Fruit fly (Drosophila melanogaster) whole organism, wandering third instar larva: ENCODE data around the gene TTLL4A.
A peak's percentile ranks its signal among the peaks of the same experiment; 100 is the strongest.

Source experiments
- Dfd ChIP-seq: fragments of >200 bp; optimal IDR thresholded peaks from 2 replicates; lab custom pipeline; 2017; ENCODE audit warnings: missing biosample characterization, missing genetic modification characterization
- Hr83 ChIP-seq: fragments of 200-300 bp; sonication (Bioruptor generic); optimal IDR thresholded peaks from 2 replicates; lab custom pipeline; 2016; ENCODE audit warnings: missing biosample characterization, mild to moderate bottlenecking, missing genetic modification characterization, moderate library complexity; ENCODE audit not compliant: poor library complexity, severe bottlenecking
- Myc ChIP-seq: fragments of >200 bp; optimal IDR thresholded peaks from 2 replicates; lab custom pipeline; 2017
- Rel ChIP-seq, 2 experiments: fragments of 200-800 bp; sonication (Bioruptor generic) in 1 of 2; optimal IDR thresholded peaks; 2 replicates in 1 of 2; 3 replicates in 1 of 2; lab custom pipeline; 2016 to 2019; ENCODE audit warnings: mild to moderate bottlenecking in 2 of 2, missing biosample characterization in 2 of 2, missing genetic modification characterization in 2 of 2, moderate library complexity in 1 of 2
- brk ChIP-seq: fragments of 200-800 bp; sonication (Bioruptor generic); optimal IDR thresholded peaks from 2 replicates; lab custom pipeline; 2016; ENCODE audit warnings: missing biosample characterization, mild to moderate bottlenecking, missing genetic modification characterization
- dl ChIP-seq, 2 experiments: fragments of 175-275, 200-275 bp in 1 of 2; fragments of 200-275 bp in 1 of 2; sonication (Bioruptor generic); optimal IDR thresholded peaks; lab custom pipeline; 2018; ENCODE audit warnings: mild to moderate bottlenecking in 2 of 2, missing biosample characterization in 2 of 2, missing genetic modification characterization in 2 of 2, moderate library complexity in 2 of 2; ENCODE audit not compliant: partially characterized antibody in 2 of 2, insufficient read depth in 1 of 2
- fru ChIP-seq: fragments of 200-800 bp; sonication (Bioruptor generic); optimal IDR thresholded peaks from 3 replicates; lab custom pipeline; 2016; ENCODE audit warnings: missing biosample characterization, mild to moderate bottlenecking, missing genetic modification characterization
- jim ChIP-seq: fragments of 175-275, 200-325 bp; sonication (Bioruptor generic); optimal IDR thresholded peaks from 2 replicates; lab custom pipeline; 2016; ENCODE audit warnings: missing biosample characterization, mild to moderate bottlenecking, missing genetic modification characterization
- pan ChIP-seq: fragments of >200 bp; optimal IDR thresholded peaks from 2 replicates; lab custom pipeline; 2017
- sv ChIP-seq: fragments of 200-800 bp; sonication (Bioruptor generic); optimal IDR thresholded peaks from 3 replicates; lab custom pipeline; 2016; ENCODE audit warnings: missing biosample characterization, missing genetic modification characterization

dm6 chr2L:11014671-11015070 is 25.5 kb downstream of the TTLL4A start:
- no peak for TF ChIP-seq Myc (lab: Kevin White, UChicago)
- TF ChIP-seq Rel (GFP tag; optimal IDR thresholded peaks at IDR 0.05; lab: Kevin White, UChicago) = no peak
- no peak for TF ChIP-seq Rel (tag; optimal IDR thresholded peaks at IDR 0.05; lab: Kevin White, UChicago)
- TF ChIP-seq dl (GFP tag; optimal IDR thresholded peaks at IDR 0.05; lab: Kevin White, UChicago; ENCODE audit: insufficient read depth in 1 of 2, partially characterized antibody in 2 of 2) = no peak
- no peak for TF ChIP-seq sv (GFP tag; lab: Kevin White, UChicago)
- TF ChIP-seq Hr83 = no peak
- no peak for TF ChIP-seq pan
- TF ChIP-seq jim (GFP tag; lab: Kevin White, UChicago) = no peak
- no peak for TF ChIP-seq Dfd (GFP tag; lab: Kevin White, UChicago)
- peak; percentile 23 for TF ChIP-seq fru (GFP tag; lab: Kevin White, UChicago)
- TF ChIP-seq brk (GFP tag; lab: Kevin White, UChicago) = no peak
